Fruit fly (Drosophila melanogaster): Measurements from ENCODE around the gene bap.

DNA sequence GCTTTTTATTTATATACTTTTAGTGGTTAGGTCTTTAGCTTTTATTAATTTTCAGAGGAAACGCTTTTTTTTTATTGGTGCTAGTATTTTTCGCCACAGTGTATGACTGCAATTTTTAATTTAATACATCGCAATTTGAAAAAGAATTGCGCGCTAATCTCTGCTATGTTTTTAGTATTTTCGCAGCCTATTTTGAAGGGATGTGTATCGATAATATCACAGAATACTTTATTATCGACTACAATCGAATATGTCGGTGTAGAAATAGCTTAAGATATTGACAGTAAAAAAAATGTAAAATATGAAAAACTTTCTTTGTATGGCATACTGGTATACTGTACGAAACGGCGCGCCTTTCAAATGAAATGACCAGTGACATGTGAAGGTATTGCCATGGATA, 18.0 kb downstream of the bap start:
- TF ChIP-seq Gug (GFP tag; IDR thresholded peaks at IDR 0.05) (no peak), fd59A (GFP tag; optimal IDR thresholded peaks at IDR 0.05) (no peak), Lpt (GFP tag; optimal IDR thresholded peaks at IDR 0.05) (no peak), Met (GFP tag; optimal IDR thresholded peaks at IDR 0.05) (no peak), ss (GFP tag; optimal IDR thresholded peaks at IDR 0.05) (no peak), Blimp-1 (GFP tag; optimal IDR thresholded peaks at IDR 0.05) (no peak), Sox102F (GFP tag; optimal IDR thresholded peaks at IDR 0.05) (no peak), Ets21C (GFP tag; optimal IDR thresholded peaks at IDR 0.05) (no peak), spab (GFP tag; optimal IDR thresholded peaks at IDR 0.05) (no peak), CG11902 (GFP tag; optimal IDR thresholded peaks at IDR 0.05) (no peak)

Data from whole organism, prepupa.